Fruit fly (Drosophila melanogaster): ENCODE results near the gene mtgo.

The mtgo gene

DNA sequence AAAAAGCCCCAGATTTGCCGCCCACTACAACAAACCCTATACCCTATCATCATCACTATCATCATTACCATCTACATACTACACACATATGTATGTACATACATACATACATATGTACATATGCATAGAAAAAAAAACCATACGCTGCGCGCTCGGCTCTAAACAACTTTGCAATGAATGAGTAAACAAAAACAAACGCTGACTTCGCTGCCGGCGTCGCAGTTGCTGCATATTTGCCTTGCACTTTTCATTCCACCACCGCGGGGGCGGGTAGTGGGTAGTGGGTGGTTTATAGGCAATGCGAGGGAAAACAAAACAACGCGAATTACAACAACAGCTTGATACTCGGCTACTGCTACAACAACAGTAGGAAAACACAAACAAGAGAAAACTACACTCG lies 21.7 kb upstream of the mtgo start (continued):
- no peak for TF ChIP-seq nerfin-2 (GFP tag; IDR thresholded peaks at IDR 0.05; ENCODE audit: partially characterized antibody)
- TF ChIP-seq CG4404 (GFP tag; IDR thresholded peaks at IDR 0.05) = no peak
- no peak for TF ChIP-seq CG10654 (GFP tag; optimal IDR thresholded peaks at IDR 0.05)
- no peak for TF ChIP-seq Stat92E (GFP tag; optimal IDR thresholded peaks at IDR 0.05)
- TF ChIP-seq stc (GFP tag; IDR thresholded peaks at IDR 0.05) = 0 out of 2 replicates have a peak, but pooled peaks have one; percentile 36
- TF ChIP-seq CG14050 (GFP tag; IDR thresholded peaks at IDR 0.05) = no peak
- no peak for TF ChIP-seq CG3995 (GFP tag; optimal IDR thresholded peaks at IDR 0.05)
- TF ChIP-seq bigmax (GFP tag; optimal IDR thresholded peaks at IDR 0.05) = no peak
- no peak for TF ChIP-seq nmo (GFP tag; optimal IDR thresholded peaks at IDR 0.05)
- no peak for TF ChIP-seq seq (GFP tag; IDR thresholded peaks at IDR 0.05)
- TF ChIP-seq Awh (GFP tag; IDR thresholded peaks at IDR 0.05) = peak; percentile 35; the same call in 1 of the 2 replicates
- no peak for TF ChIP-seq CG7745 (tag; optimal IDR thresholded peaks at IDR 0.05)
- TF ChIP-seq pb (GFP tag; optimal IDR thresholded peaks at IDR 0.05) = no peak
- TF ChIP-seq CG1602 (GFP tag; optimal IDR thresholded peaks at IDR 0.05) = no peak
- 0 out of 2 replicates have a peak, but pooled peaks have one; percentile 20 for TF ChIP-seq ranshi (GFP tag; IDR thresholded peaks at IDR 0.05)
- peak; percentile 20 for TF ChIP-seq grn (GFP tag; optimal IDR thresholded peaks at IDR 0.05)
- no peak for TF ChIP-seq Usf (GFP tag; optimal IDR thresholded peaks at IDR 0.05)
- TF ChIP-seq fu2 (GFP tag; optimal IDR thresholded peaks at IDR 0.05) = no peak
- TF ChIP-seq cwo (GFP tag; optimal IDR thresholded peaks at IDR 0.05) = no peak
- TF ChIP-seq CG3847 (GFP tag; IDR thresholded peaks at IDR 0.05) = 0 out of 2 replicates have a peak, but pooled peaks have one; percentile 10
- peak; percentile 74 for TF ChIP-seq CG4360 (GFP tag; IDR thresholded peaks at IDR 0.05)
- peak; percentile 2 for TF ChIP-seq CG9727 (GFP tag; optimal IDR thresholded peaks at IDR 0.05)
- no peak for TF ChIP-seq chm (GFP tag; IDR thresholded peaks at IDR 0.05)
- TF ChIP-seq Tbp (GFP tag; optimal IDR thresholded peaks at IDR 0.05) = no peak
- TF ChIP-seq D19B (GFP tag; optimal IDR thresholded peaks at IDR 0.05) = no peak
- no peak for TF ChIP-seq E2f2 (GFP tag; IDR thresholded peaks at IDR 0.05)
- peak; percentile 25 for TF ChIP-seq cg (GFP tag; optimal IDR thresholded peaks at IDR 0.05)
- TF ChIP-seq chn (GFP tag; optimal IDR thresholded peaks at IDR 0.05) = no peak
- TF ChIP-seq dysf (GFP tag; IDR thresholded peaks at IDR 0.05) = no peak
- TF ChIP-seq Opbp (GFP tag; IDR thresholded peaks at IDR 0.05; ENCODE audit: partially characterized antibody) = no peak
- no peak for TF ChIP-seq cad (GFP tag; optimal IDR thresholded peaks at IDR 0.05)
- no peak for TF ChIP-seq BEAF-32 (GFP tag; optimal IDR thresholded peaks at IDR 0.05)
- TF ChIP-seq CG11456 (GFP tag; IDR thresholded peaks at IDR 0.05) = no peak
- TF ChIP-seq vvl (GFP tag; IDR thresholded peaks at IDR 0.05) = peak; percentile 16; the same call in 1 of the 2 replicates
- TF ChIP-seq CG16813 (GFP tag; IDR thresholded peaks at IDR 0.05; ENCODE audit: partially characterized antibody) = no peak
- TF ChIP-seq CG11504 (tag; optimal IDR thresholded peaks at IDR 0.05) = no peak
- no peak for TF ChIP-seq Dbx (GFP tag; IDR thresholded peaks at IDR 0.05)
- TF ChIP-seq otp (GFP tag; IDR thresholded peaks at IDR 0.05) = no peak
- no peak for TF ChIP-seq NK7.1 (GFP tag; optimal IDR thresholded peaks at IDR 0.05)
- no peak for TF ChIP-seq CG14667 (GFP tag; IDR thresholded peaks at IDR 0.05)
- TF ChIP-seq Lpt (GFP tag; optimal IDR thresholded peaks at IDR 0.05) = no peak
- TF ChIP-seq onecut (GFP tag; IDR thresholded peaks at IDR 0.05) = peak; percentile 42
- TF ChIP-seq Abd-B (GFP tag; optimal IDR thresholded peaks at IDR 0.05) = no peak
- no peak for TF ChIP-seq Hr51 (GFP tag; optimal IDR thresholded peaks at IDR 0.05)
- peak; percentile 80 for TF ChIP-seq fd64A (GFP tag; optimal IDR thresholded peaks at IDR 0.05)
- no peak for TF ChIP-seq pros (GFP tag; optimal IDR thresholded peaks at IDR 0.05)
- no peak for TF ChIP-seq MBD-R2 (GFP tag; IDR thresholded peaks at IDR 0.05)
- TF ChIP-seq wor (GFP tag; IDR thresholded peaks at IDR 0.05) = no peak
- TF ChIP-seq pnt (GFP tag; optimal IDR thresholded peaks at IDR 0.05) = no peak
- no peak for TF ChIP-seq CG18476 (GFP tag; optimal IDR thresholded peaks at IDR 0.05)
- TF ChIP-seq CG10543 (GFP tag; optimal IDR thresholded peaks at IDR 0.05) = no peak
- TF ChIP-seq ap (GFP tag; IDR thresholded peaks at IDR 0.05) = no peak

Data from whole organism, embryonic.